Fruit fly (Drosophila melanogaster) ovary, adult (tissue): ENCODE measurements around the gene Nepl18.
A peak's percentile ranks its signal among the peaks of the same experiment; 100 is the strongest.

Experiments
- CG17801 ChIP-seq: fragments of 200-800 bp; optimal IDR thresholded peaks from 2 replicates; lab custom pipeline; 2019; ENCODE audit warnings: missing biosample characterization, mild to moderate bottlenecking, missing genetic modification characterization, moderate library complexity; ENCODE audit not compliant: partially characterized antibody

Nepl18 gene

DNA sequence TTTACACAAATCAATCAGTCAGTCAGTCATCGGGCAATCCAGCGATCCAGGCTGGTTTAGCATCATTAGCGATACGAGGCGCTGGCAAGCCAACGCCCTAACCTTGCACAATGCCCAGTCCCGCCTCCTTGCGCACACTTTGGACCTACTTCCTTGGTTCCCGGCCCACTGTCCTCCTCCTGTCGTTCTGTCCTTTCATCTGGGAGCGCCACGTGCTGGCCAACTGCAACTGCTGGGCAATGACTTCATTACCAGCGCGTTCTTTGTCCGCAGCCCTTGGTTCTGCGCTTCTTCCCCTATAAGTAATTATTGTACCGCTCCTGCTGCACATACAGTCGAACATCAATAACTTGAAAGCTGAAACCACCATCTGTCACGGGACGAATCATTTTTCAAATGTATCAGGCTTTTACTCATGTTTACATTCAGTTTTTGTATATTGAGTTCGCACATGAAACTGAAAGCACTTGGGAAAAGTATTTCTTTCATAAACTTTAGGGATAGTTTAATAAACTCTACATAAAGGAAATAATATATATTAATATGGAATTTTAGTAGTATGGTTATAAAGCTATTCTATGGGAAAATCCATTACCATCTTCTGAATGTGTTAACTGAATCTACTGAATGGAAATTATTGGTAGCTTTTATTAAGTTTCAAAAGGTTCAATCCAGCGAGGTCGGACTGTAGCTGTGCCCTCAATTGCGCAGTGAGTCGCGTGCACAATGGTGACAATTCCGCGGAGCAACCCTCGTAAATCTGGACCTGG, 27.7 kb upstream of the Nepl18 start:
- TF ChIP-seq CG17801 (GFP tag; lab: Kevin White, UChicago), result no peak

DNA sequence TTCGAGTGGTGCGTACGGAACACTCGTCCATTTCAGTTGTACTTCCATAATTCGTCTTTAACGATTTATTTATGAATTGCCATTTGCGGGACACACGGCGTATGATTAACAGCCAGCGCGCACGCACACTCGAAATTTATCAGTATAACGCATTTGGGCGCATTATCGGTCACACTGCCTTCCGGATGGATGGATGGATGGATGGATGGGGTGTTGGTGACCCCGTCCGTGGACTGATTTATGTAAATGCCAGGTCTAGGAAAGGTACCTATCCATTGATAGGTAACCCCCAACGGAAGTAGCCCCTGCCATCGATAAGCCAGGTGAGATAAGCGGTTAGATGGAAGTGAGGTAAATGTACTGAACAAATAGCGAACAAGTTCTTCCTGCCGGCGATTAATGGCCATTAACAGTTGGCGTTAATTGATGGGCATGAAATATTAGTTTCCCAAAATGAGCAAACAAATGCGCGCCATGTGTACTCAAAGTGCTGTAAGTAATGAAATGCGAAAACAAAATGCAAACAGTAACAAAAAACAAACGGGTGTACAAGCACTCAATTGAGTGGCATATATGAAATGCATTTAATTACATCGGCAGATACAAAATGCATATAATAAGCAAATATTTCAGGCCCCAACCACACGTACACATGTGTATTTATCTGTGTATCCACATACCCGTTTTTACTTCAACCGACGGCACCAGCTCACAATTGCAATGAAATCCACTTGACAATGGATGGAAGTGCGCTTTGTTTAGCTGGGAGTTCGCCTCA, 26.5 kb upstream of the Nepl18 start:
- peak; percentile 20 for TF ChIP-seq CG17801 (GFP tag; lab: Kevin White, UChicago)

DNA sequence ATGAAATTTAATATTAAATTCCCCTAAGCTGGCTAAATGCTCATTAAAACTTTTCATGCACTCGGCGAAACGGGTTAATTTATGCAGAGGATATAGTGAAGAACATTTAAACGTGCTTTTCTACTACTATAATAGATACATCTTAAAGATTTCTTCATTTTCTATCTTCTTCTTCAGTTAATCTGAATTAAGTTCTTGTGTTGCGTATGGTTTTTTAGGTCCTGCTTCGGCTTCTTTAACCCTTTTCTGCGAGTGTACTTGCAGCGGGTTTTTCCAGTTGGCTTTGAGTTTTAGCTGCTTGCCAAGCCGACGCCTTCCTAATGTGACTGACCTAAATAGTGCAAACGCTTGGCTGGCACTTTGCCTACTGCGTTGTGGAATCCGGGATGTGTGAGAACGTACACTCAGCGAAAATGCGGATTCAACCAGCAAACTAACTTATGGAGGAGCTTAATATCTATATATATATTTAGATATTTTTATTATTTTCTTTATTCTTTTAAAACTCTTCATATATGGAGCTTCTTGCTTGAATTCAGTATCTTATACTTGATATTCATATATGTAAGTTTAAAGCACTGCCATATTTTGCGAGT, 24.7 kb upstream of the Nepl18 start:
- TF ChIP-seq CG17801 (GFP tag; lab: Kevin White, UChicago), result no peak

DNA sequence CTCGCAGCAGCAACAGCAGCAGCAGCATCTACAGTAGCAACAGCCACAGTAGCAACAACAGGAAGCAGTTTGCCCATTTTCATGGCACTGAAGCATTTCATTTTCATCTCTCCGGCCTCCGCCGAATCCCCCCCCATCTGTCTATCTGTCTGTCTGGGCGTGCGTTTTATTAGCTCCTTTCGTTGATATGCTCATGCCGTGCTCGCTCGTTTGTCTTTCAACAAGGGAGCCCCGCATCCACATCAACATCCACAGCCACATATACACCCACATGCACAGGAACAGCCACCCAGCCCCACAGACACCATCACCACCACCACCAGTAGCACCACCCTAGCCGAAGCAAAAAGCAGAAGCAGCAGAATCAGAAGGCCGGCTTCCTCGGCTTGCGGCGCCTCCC, 23.9 kb upstream of the Nepl18 start:
- TF ChIP-seq CG17801 (GFP tag; lab: Kevin White, UChicago), result no peak

DNA sequence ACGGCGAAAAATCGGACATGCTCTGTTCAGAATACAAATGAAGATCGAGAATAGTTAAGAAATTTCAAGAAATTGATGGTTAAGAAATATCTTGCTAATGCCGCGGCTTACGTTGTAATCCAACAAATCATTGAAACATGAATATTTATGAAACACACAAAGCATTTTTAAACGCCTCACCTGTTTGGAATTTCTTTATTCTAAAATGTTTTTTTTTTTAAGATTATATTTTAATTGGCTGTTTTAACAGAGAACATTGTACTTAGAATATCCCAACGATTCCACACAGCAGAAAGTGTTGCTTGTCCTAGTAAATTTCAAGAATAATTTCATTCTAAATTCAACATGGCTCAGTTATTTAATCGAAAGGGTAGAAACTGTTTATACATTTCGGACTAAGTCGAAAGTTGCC, 23.4 kb upstream of the Nepl18 start:
- no peak for TF ChIP-seq CG17801 (GFP tag; lab: Kevin White, UChicago)

DNA sequence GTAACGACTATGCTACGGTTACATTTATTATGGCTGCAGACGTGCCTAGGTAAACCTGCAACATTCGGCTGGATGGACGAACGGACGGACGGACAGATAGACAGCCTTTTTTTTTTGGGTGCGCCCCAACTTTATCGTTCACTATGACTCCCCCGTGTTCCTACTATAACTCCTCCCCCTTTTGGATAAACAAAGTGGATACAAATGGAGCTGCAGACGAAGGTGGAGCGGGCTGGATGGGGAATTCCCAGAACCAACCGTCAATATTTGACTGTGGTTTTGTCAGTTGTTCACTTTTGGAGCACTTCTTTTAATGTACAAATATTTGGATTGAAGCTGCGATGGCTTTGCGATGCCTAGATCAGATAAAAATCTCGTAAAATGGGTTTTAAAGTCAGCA, 19.3 kb upstream of the Nepl18 start:
- TF ChIP-seq CG17801 (GFP tag; lab: Kevin White, UChicago), result no peak

DNA sequence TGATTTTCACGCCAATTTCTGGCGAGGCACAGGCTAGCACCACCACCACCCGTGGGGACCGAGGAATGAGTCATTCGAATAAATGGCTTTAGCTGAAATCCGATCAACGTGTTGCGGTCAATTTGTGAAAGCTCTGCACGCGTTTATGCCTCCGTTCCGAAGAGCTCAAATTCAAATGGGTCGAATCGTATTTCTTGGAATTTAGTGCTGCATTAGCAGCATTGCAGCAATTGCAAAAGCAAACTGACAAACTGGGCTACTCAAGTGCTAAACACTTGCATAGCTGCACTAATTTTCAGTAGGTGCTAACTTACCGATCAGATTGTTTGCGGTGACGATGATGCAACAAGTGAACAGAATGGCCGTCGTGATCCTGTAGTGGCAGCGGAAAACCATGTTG, 18.6 kb upstream of the Nepl18 start:
- no peak for TF ChIP-seq CG17801 (GFP tag; lab: Kevin White, UChicago)

DNA sequence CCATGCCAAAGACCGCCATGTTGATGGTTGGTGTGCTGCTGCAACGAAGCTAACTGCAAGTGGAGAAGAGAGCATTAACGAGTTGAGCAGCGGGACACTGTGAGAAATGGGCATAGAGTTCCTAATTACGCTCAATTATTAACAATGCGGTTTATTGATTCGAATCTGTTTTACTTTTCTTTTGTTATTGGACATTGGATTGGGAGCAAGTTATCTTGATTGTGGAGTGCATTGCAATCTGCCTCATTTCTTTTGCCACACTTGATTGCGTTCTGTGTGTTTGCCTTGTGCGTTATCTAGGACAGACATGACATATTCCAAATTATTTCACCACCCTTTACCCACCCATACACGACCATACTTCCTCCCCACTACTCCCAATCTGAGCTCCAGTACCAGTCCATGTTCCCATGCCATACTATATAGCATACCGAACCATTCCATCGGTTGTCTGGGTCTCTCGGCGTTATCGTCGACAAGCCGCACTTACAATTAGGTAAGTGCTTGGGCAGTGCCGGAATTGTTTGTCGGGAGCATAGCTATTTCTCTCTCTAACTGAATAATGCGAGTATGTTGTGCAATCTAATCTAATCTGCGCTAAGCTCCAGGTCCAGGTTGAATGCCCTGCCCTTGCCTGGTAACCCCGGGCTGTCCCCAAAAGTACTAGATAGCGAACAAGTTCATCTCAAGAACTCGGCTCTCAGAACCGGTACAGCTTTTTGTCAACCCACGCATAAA, 18.0 kb upstream of the Nepl18 start:
- TF ChIP-seq CG17801 (GFP tag; lab: Kevin White, UChicago), result no peak

DNA sequence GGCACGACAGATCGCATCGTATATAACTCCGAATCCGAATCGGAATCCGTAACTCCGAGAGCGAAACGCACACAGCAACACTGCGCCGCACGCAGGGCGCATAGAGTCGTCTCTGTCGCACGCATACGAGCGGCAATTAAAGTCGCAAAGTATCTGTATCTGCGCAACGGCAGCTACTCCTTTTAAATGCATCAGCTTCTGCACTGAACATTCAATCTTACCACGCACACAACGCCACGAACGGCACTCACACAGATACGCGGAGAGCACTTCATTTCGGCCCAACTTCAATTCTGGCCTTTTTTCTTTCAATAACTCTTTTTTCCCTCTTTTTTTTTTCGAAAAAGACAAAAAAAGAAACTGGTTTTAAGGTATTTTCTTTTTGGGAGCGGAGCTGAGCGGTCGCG, 17.2 kb upstream of the Nepl18 start:
- TF ChIP-seq CG17801 (GFP tag; lab: Kevin White, UChicago), result no peak

DNA sequence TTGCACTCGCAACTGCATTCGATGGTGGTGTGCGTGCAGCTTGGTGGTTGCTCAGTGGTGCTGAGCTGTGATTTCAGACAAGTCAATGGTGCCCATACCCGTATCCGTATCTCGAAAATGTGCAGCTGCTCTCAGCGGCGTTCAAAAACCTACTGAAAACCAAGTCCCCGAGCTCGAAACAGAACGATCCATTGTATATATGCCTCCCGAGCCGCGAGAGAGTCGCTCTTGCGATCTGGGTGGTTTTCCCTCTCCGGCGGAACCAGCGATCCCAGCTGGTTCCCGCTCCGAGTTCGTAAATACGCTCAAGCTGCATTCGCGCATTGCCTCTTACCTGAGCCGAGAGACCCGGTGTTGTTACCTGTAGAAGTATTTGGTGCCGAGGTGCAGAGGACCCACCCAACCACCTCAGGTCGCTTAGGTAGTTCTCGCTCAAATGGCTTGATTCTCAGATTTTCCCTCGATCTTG, 16.3 kb upstream of the Nepl18 start, which contains the start of gene Inx3:
Gene Inx3, minus strand, starts transcription at position 440 of the 469 bp plus-strand sequence.
- peak; percentile 46 for TF ChIP-seq CG17801 (GFP tag; lab: Kevin White, UChicago)

DNA sequence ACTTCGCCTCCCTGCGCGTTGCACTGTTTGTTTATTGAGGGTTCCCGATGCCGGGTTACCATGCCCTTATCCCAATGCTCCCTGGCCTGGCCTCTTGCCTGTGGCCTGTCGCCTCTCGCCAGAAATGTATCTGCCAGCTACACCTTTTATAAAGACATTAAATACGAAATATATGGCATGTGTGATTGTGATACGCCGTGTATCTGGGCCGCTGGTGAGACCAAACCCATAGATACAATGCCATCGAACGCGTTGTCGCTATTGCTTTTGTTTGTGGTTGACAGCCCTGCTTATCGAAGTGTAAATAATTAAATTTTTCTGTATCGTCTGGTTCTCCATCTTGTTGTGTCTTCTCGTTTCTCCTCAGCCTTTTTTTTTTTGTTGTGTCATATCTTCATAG, 14.8 kb upstream of the Nepl18 start:
- TF ChIP-seq CG17801 (GFP tag; lab: Kevin White, UChicago), result no peak

DNA sequence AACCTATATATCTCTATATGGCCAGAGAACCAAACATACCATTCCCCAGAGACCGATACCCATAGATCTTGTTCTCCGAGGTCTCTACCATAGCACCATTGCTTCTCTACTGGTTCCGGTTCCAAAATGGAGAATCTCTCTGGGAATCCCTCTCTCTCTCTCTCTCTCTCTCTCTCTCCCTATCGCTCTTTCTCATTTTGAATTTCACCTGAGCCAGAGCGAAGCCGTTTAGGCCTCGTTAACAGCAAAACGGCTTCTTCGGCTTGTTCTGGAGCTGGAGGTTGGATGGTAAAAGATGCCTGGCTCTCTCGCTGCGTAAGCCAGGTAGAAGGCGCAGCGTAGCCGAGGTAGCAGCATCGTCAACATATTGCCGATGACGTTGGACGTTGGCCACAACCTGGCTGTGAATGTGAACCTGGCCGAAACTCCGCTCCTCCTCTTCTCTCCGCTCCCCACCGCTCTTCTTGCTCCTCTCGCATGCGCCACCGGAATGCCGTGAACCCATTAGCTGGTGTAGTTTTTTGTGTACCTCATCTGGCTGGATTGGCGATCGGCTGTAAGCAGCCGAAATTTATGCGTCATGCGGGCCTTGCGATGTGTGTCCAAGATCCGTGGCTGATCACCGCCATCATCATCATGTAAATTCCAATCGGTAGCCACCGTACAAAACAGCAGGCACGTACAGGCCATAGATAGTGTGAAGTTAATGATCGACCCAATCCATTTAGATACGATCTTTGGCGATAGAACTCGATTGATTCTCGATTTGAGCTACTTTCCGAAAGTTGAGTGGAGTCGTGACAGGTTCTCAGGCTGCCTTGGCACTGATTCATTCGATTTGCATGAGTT, 13.9 kb upstream of the Nepl18 start:
- TF ChIP-seq CG17801 (GFP tag; lab: Kevin White, UChicago), result no peak

DNA sequence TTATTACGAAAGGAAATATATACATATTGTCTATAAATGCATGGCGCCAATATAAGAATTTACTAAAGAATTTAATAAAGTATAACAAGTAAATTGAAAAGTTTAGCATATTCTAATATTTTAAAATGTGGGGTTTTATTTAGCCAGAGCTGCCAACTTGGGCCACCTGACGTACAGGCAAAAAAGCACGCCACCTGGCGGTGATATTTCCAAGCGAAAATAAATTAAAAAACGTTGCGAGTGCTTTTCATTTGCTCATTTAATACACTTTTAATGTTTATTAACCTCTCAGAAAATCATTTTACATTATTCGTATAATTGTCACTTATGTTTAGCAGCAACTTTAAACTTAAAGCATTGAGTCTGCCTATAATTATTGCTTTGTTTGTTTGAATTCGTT, 5.1 kb upstream of the Nepl18 start:
- TF ChIP-seq CG17801 (GFP tag; lab: Kevin White, UChicago), result no peak

DNA sequence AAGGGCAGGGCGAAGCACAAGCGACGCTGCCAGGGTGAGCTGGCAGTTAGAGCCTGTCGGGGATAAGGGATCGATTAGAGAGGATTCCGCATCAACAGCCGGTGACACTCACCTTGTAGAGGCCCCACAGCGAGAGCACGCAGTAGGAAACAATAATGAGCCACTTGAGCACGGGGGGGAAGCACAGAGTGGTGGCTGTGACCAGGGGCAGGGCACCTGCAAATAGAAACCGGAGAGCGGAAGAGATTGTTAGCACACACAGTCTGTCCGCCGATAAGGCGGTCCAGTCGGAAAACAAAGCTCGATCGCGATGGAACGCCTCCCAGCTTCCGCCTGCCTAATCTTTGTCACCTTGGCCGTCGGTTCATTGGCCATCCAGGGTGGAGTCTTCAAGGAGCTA, 2.8 kb upstream of the Nepl18 start, which contains the start of gene Nepl17:
Gene Nepl17, plus strand, starts transcription at position 301 of the 400 bp plus-strand sequence.
- TF ChIP-seq CG17801 (GFP tag; lab: Kevin White, UChicago), result no peak
